Worm (Caenorhabditis elegans) whole organism, young adult: ENCODE data around the gene F09B9.4.

Experiments used
- B0019.2 ChIP-seq: fragments of 200-800 bp; sonication (Bioruptor generic); conservative IDR thresholded peaks from 2 replicates; pipeline ENCODE4 v1.3.6; 2022; ENCODE audit warnings: missing genetic modification reagents, missing genetic modification characterization, missing compliant biosample characterization
- B0261.1 ChIP-seq: sonication (generic microtip); optimal IDR thresholded peaks from 2 replicates; lab custom pipeline; 2016; ENCODE audit warnings: mild to moderate bottlenecking, missing genetic modification characterization, moderate library complexity, missing compliant biosample characterization
- B0336.3 ChIP-seq: fragments of 200-800 bp; sonication (Bioruptor generic); IDR thresholded peaks from 2 replicates; pipeline ENCODE4 v1.3.6; 2022; ENCODE audit warnings: missing genetic modification characterization, missing compliant biosample characterization
- C17E4.6 ChIP-seq: fragments of 200-800 bp; sonication (Bioruptor generic); IDR thresholded peaks from 2 replicates; pipeline ENCODE4 v1.3.6; 2022; ENCODE audit warnings: missing genetic modification reagents, missing genetic modification characterization, missing compliant biosample characterization
- F23B12.7 ChIP-seq: sonication (generic microtip); optimal IDR thresholded peaks from 2 replicates; lab custom pipeline; 2017; ENCODE audit warnings: missing genetic modification characterization, mild to moderate bottlenecking, missing compliant biosample characterization, antibody characterized with exemption, moderate library complexity; ENCODE audit not compliant: insufficient read depth
- F49E8.2 ChIP-seq: sonication (generic microtip); optimal IDR thresholded peaks from 3 replicates; lab custom pipeline; 2017; ENCODE audit warnings: missing genetic modification characterization, mild to moderate bottlenecking, missing compliant biosample characterization, antibody characterized with exemption, moderate library complexity; ENCODE audit not compliant: insufficient read depth
- K11D2.4 ChIP-seq: fragments of 200-800 bp; sonication (Bioruptor generic); IDR thresholded peaks from 2 replicates; pipeline ENCODE4 v1.3.6; 2022; ENCODE audit warnings: missing genetic modification reagents, missing genetic modification characterization, missing compliant biosample characterization
- T26A5.8 ChIP-seq: sonication (generic microtip); optimal IDR thresholded peaks from 2 replicates; lab custom pipeline; 2016; ENCODE audit warnings: missing genetic modification characterization, missing compliant biosample characterization
- Y53G8AR.9 ChIP-seq: fragments of 200-800 bp; sonication (Bioruptor generic); conservative IDR thresholded peaks from 2 replicates; pipeline ENCODE4 v1.3.6; 2022; ENCODE audit warnings: missing genetic modification reagents, missing genetic modification characterization, missing compliant biosample characterization
- Y56A3A.18 ChIP-seq: fragments of 200-800 bp; sonication (Bioruptor generic); IDR thresholded peaks from 2 replicates; pipeline ENCODE4 v1.3.6; 2022; ENCODE audit warnings: missing genetic modification reagents, missing genetic modification characterization, missing compliant biosample characterization
- Y67H2A.10 ChIP-seq: fragments of 200-800 bp; sonication (Bioruptor generic); conservative IDR thresholded peaks from 2 replicates; pipeline ENCODE4 v1.3.6; 2022; ENCODE audit warnings: missing genetic modification reagents, missing genetic modification characterization, missing compliant biosample characterization
- Y79H2A.3 ChIP-seq: fragments of 200-800 bp; sonication (Bioruptor generic); conservative IDR thresholded peaks from 2 replicates; pipeline ENCODE4 v1.3.6; 2022; ENCODE audit warnings: missing genetic modification reagents, missing genetic modification characterization, missing compliant biosample characterization
- akir-1 ChIP-seq: fragments of 200-800 bp; sonication (Bioruptor generic); optimal IDR thresholded peaks from 2 replicates; lab custom pipeline; 2018; ENCODE audit warnings: mild to moderate bottlenecking, missing genetic modification characterization, moderate library complexity, missing compliant biosample characterization
- atf-7 ChIP-seq: sonication (generic microtip); optimal IDR thresholded peaks from 2 replicates; lab custom pipeline; 2017; ENCODE audit warnings: mild to moderate bottlenecking, missing genetic modification characterization, missing compliant biosample characterization
- athp-1 ChIP-seq: sonication (generic microtip); optimal IDR thresholded peaks from 2 replicates; lab custom pipeline; 2017; ENCODE audit warnings: mild to moderate bottlenecking, missing genetic modification characterization, missing compliant biosample characterization
- attf-3 ChIP-seq: fragments of 200-800 bp; sonication (Bioruptor generic); conservative IDR thresholded peaks from 2 replicates; pipeline ENCODE4 v1.3.6; 2022; ENCODE audit warnings: missing genetic modification reagents, missing genetic modification characterization, missing compliant biosample characterization
- attf-6 ChIP-seq: fragments of 200-800 bp; sonication (Bioruptor generic); IDR thresholded peaks from 2 replicates; pipeline ENCODE4 v1.3.6; 2022; ENCODE audit warnings: missing genetic modification reagents, missing genetic modification characterization, missing compliant biosample characterization
- bed-2 ChIP-seq: fragments of 200-800 bp; sonication (Bioruptor generic); IDR thresholded peaks from 2 replicates; pipeline ENCODE4 v1.3.6; 2022; ENCODE audit warnings: missing genetic modification reagents, missing genetic modification characterization, missing compliant biosample characterization
- ccch-3 ChIP-seq: fragments of 200-800 bp; sonication (Bioruptor generic); optimal IDR thresholded peaks from 2 replicates; lab custom pipeline; 2018; ENCODE audit warnings: mild to moderate bottlenecking, missing genetic modification characterization, missing compliant biosample characterization
- cebp-1 ChIP-seq, 2 experiments: fragments of 200-800 bp in 1 of 2; sonication (Bioruptor generic) in 1 of 2; sonication (generic microtip) in 1 of 2; IDR thresholded peaks in 1 of 2; optimal IDR thresholded peaks in 1 of 2; 2 replicates each; pipeline versions ENCODE4 v1.3.6 to Lab custom; 2017 to 2022; ENCODE audit warnings: missing compliant biosample characterization in 2 of 2, missing genetic modification characterization in 2 of 2, mild to moderate bottlenecking in 1 of 2, missing genetic modification reagents in 1 of 2, moderate library complexity in 1 of 2
- ceh-100 ChIP-seq: fragments of 200-800 bp; sonication (Bioruptor generic); IDR thresholded peaks from 2 replicates; pipeline ENCODE4 v1.3.6; 2022; ENCODE audit warnings: missing genetic modification reagents, missing genetic modification characterization, missing compliant biosample characterization
- ceh-27 ChIP-seq: fragments of 200-800 bp; sonication (Bioruptor generic); optimal IDR thresholded peaks from 2 replicates; lab custom pipeline; 2018; ENCODE audit warnings: mild to moderate bottlenecking, missing genetic modification characterization, moderate library complexity, missing compliant biosample characterization
- ceh-40 ChIP-seq: fragments of 200-800 bp; sonication (Bioruptor generic); IDR thresholded peaks from 2 replicates; pipeline ENCODE4 v1.3.6; 2022; ENCODE audit warnings: missing genetic modification characterization, missing compliant biosample characterization
- dpff-1 ChIP-seq: sonication (generic microtip); optimal IDR thresholded peaks from 2 replicates; lab custom pipeline; 2017; ENCODE audit warnings: mild to moderate bottlenecking, missing genetic modification characterization, missing compliant biosample characterization
- ets-4 ChIP-seq: fragments of 200-800 bp; sonication (Bioruptor generic); optimal IDR thresholded peaks from 2 replicates; lab custom pipeline; 2018; ENCODE audit warnings: mild to moderate bottlenecking, missing genetic modification characterization, missing compliant biosample characterization
- hrde-1 ChIP-seq: sonication (generic microtip); optimal IDR thresholded peaks from 2 replicates; lab custom pipeline; 2016; ENCODE audit warnings: missing genetic modification characterization, mild to moderate bottlenecking, missing compliant biosample characterization, moderate library complexity, missing genotype, missing genetic modification reagents, borderline replicate concordance
- let-607 ChIP-seq, 2 experiments: fragments of 200-800 bp in 1 of 2; sonication (Bioruptor generic) in 1 of 2; sonication (generic microtip) in 1 of 2; optimal IDR thresholded peaks; 2 replicates each; lab custom pipeline; 2016 to 2018; ENCODE audit warnings: mild to moderate bottlenecking in 2 of 2, missing compliant biosample characterization in 2 of 2, missing genetic modification characterization in 2 of 2, moderate library complexity in 2 of 2, missing genotype in 1 of 2
- madf-6 ChIP-seq: fragments of 200-800 bp; sonication (Bioruptor generic); IDR thresholded peaks from 2 replicates; pipeline ENCODE4 v1.3.6; 2022; ENCODE audit warnings: missing genetic modification reagents, missing genetic modification characterization, missing compliant biosample characterization
- nhr-179 ChIP-seq: sonication (generic microtip); optimal IDR thresholded peaks from 2 replicates; lab custom pipeline; 2016; ENCODE audit warnings: mild to moderate bottlenecking, missing genetic modification characterization, missing compliant biosample characterization
- pbrm-1 ChIP-seq: fragments of 200-800 bp; sonication (Bioruptor generic); IDR thresholded peaks from 2 replicates; pipeline ENCODE4 v1.3.6; 2022; ENCODE audit warnings: missing genetic modification reagents, missing genetic modification characterization, missing compliant biosample characterization
- pha-4 ChIP-seq: fragments of 150-350 bp; sonication (generic microtip); optimal IDR thresholded peaks from 2 replicates; lab custom pipeline; 2014; ENCODE audit warnings: missing biosample characterization, missing genetic modification reagents, missing genetic modification characterization
- rec-8 ChIP-seq, 2 experiments: sonication (generic microtip); optimal IDR thresholded peaks; 2 replicates each; lab custom pipeline; 2016; ENCODE audit warnings: mild to moderate bottlenecking in 2 of 2, missing genetic modification characterization in 2 of 2, missing genetic modification reagents in 2 of 2, missing genotype in 2 of 2, missing biosample characterization in 1 of 2, missing compliant biosample characterization in 1 of 2, moderate library complexity in 1 of 2
- repo-1 ChIP-seq: sonication (generic microtip); optimal IDR thresholded peaks from 2 replicates; lab custom pipeline; 2017; ENCODE audit warnings: mild to moderate bottlenecking, missing genetic modification characterization, missing compliant biosample characterization
- sdz-38 ChIP-seq: sonication (generic microtip); optimal IDR thresholded peaks from 2 replicates; lab custom pipeline; 2016; ENCODE audit warnings: missing genotype, missing genetic modification characterization, missing compliant biosample characterization
- snpc-4 ChIP-seq, 5 experiments: fragments of 150-350 bp in 1 of 5; sonication (generic microtip) in 4 of 5; optimal IDR thresholded peaks; 2 replicates each; lab custom pipeline; 2014 to 2018; ENCODE audit warnings: missing genetic modification characterization in 5 of 5, missing biosample characterization in 3 of 5, antibody characterized with exemption in 2 of 5, mild to moderate bottlenecking in 2 of 5, missing compliant biosample characterization in 2 of 5, missing genotype in 2 of 5, moderate library complexity in 2 of 5, missing genetic modification reagents in 1 of 5
- somi-1 ChIP-seq: fragments of 200-800 bp; sonication (Bioruptor generic); optimal IDR thresholded peaks from 2 replicates; lab custom pipeline; 2018; ENCODE audit warnings: mild to moderate bottlenecking, missing genetic modification characterization, missing compliant biosample characterization
- tlf-1 ChIP-seq: fragments of 200-800 bp; sonication (Bioruptor generic); optimal IDR thresholded peaks from 2 replicates; lab custom pipeline; 2018; ENCODE audit warnings: mild to moderate bottlenecking, missing genetic modification characterization, missing compliant biosample characterization
- xnd-1 ChIP-seq: sonication (generic microtip); optimal IDR thresholded peaks from 2 replicates; lab custom pipeline; 2016; ENCODE audit warnings: missing genotype, missing genetic modification reagents, missing genetic modification characterization, missing compliant biosample characterization
- zim-3 ChIP-seq: sonication (generic microtip); optimal IDR thresholded peaks from 2 replicates; lab custom pipeline; 2017; ENCODE audit warnings: mild to moderate bottlenecking, missing genetic modification characterization, moderate library complexity, missing compliant biosample characterization
- ztf-18 ChIP-seq: sonication (generic microtip); optimal IDR thresholded peaks from 2 replicates; lab custom pipeline; 2016; ENCODE audit warnings: missing genotype, mild to moderate bottlenecking, missing genetic modification characterization, missing compliant biosample characterization
- ztf-28 ChIP-seq: fragments of 200-800 bp; sonication (Bioruptor generic); IDR thresholded peaks from 2 replicates; pipeline ENCODE4 v1.3.6; 2022; ENCODE audit warnings: missing genetic modification reagents, missing genetic modification characterization, missing compliant biosample characterization

The F09B9.4 gene

DNA sequence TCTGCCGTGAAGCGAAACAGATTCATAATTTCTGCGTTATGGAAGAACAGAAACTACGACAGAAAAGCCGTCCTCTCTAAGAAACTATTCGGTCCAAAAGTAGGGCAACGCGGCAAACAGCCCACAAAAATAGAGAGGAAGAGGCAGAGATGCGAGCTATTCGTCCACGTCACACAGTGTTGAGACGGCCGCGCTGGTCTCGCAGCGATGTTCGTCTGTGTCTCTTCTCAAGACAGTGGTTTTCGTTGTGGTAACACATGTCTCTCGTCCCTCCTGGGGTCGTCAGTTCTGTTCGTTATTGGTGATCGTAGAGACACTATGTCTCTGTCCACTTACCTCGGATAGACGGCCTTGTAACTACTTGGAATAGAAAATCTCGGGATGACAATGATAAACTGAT, 1.7 kb upstream of the F09B9.4 start, which contains the start of gene erd-2.1 (continued):
- TF ChIP-seq bed-2 (GFP tag; lab: Robert Waterston, UW), result no peak
- no peak for TF ChIP-seq athp-1 (tag; lab: Kevin White, UChicago)
- TF ChIP-seq F23B12.7 (tag; lab: Kevin White, UChicago), result no peak
- TF ChIP-seq ceh-100 (GFP tag; lab: Robert Waterston, UW), result no peak
- no peak for TF ChIP-seq repo-1 (tag; lab: Kevin White, UChicago)
- peak; percentile 46 for TF ChIP-seq ceh-27 (GFP tag; lab: Kevin White, UChicago)
- TF ChIP-seq hrde-1 (tag; lab: Kevin White, UChicago), result no peak
- no peak for TF ChIP-seq snpc-4 (GFP tag; optimal IDR thresholded peaks at IDR 0.05; lab: Kevin White, UChicago)
- TF ChIP-seq snpc-4 (tag; optimal IDR thresholded peaks at IDR 0.05; lab: Kevin White, UChicago), result no peak
- no peak for TF ChIP-seq B0261.1
- no peak for TF ChIP-seq rec-8 (tag; optimal IDR thresholded peaks at IDR 0.05; lab: Kevin White, UChicago)
- TF ChIP-seq madf-6, result no peak
- TF ChIP-seq nhr-179, result no peak
- no peak for TF ChIP-seq pbrm-1 (GFP tag; lab: Robert Waterston, UW)
- no peak for TF ChIP-seq Y67H2A.10 (GFP tag; lab: Robert Waterston, UW)
- no peak for TF ChIP-seq B0019.2 (GFP tag; lab: Robert Waterston, UW)
- no peak for TF ChIP-seq B0336.3 (GFP tag; lab: Robert Waterston, UW)
- TF ChIP-seq ccch-3 (GFP tag; lab: Kevin White, UChicago), result no peak
- TF ChIP-seq let-607 (tag; optimal IDR thresholded peaks at IDR 0.05; lab: Kevin White, UChicago), result peak; percentile 96 to 97
- TF ChIP-seq Y79H2A.3 (GFP tag; lab: Robert Waterston, UW), result no peak
- TF ChIP-seq attf-6 (GFP tag; lab: Robert Waterston, UW), result no peak
- no peak for TF ChIP-seq zim-3 (tag; lab: Kevin White, UChicago)
- TF ChIP-seq Y53G8AR.9 (GFP tag; lab: Robert Waterston, UW), result no peak
- TF ChIP-seq somi-1, result no peak
- no peak for TF ChIP-seq atf-7
- TF ChIP-seq K11D2.4 (GFP tag; lab: Robert Waterston, UW), result no peak
- no peak for TF ChIP-seq F49E8.2 (tag; lab: Kevin White, UChicago)
- no peak for TF ChIP-seq ceh-40 (GFP tag; lab: Robert Waterston, UW)
- no peak for TF ChIP-seq ztf-18 (tag; lab: Kevin White, UChicago)
- no peak for TF ChIP-seq pha-4 (tag; lab: Kevin White, UChicago)
- no peak for TF ChIP-seq C17E4.6 (GFP tag; lab: Robert Waterston, UW)
- no peak for TF ChIP-seq cebp-1 (GFP tag; IDR thresholded peaks at IDR 0.05; lab: Robert Waterston, UW)
- TF ChIP-seq cebp-1 (tag; optimal IDR thresholded peaks at IDR 0.05; lab: Kevin White, UChicago), result no peak
- TF ChIP-seq T26A5.8 (tag; lab: Kevin White, UChicago), result no peak
- TF ChIP-seq Y56A3A.18 (GFP tag; lab: Robert Waterston, UW), result no peak
- TF ChIP-seq ztf-28 (GFP tag; lab: Robert Waterston, UW), result no peak
- no peak for TF ChIP-seq xnd-1 (tag; lab: Kevin White, UChicago)
- no peak for TF ChIP-seq ets-4 (GFP tag; lab: Kevin White, UChicago)
- TF ChIP-seq akir-1 (GFP tag; lab: Kevin White, UChicago), result no peak
- no peak for TF ChIP-seq sdz-38 (tag; lab: Kevin White, UChicago)
- TF ChIP-seq attf-3 (GFP tag; lab: Robert Waterston, UW), result no peak
- TF ChIP-seq tlf-1, result no peak
- no peak for TF ChIP-seq dpff-1 (tag; lab: Kevin White, UChicago)
